Worm (Caenorhabditis elegans): ENCODE results near the gene Y53F4B.36.

DNA sequence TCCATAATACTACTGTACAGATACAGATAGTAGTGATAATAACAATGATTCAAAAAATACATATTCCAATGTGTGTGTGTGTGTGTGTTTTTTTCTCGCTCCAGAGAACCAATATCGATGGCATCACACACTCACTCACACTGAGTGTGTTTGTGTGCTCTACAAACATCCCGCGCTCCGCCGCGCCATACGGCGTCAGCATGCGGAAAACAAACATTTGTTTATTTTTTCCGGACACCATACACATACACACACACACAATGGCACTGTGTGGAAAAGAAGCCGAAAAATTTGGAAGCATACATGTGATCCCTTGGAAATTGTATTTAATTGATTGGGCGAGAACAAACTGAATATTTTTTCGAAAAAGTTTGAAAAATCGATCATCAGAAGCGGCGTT is 43.3 kb downstream of the Y53F4B.36 start:
- no peak for TF ChIP-seq tra-4 (tag; optimal IDR thresholded peaks at IDR 0.05)
- no peak for TF ChIP-seq ets-7 (tag; optimal IDR thresholded peaks at IDR 0.05)
- TF ChIP-seq flt-1 (GFP tag; IDR thresholded peaks at IDR 0.05): no peak
- no peak for TF ChIP-seq sea-1 (GFP tag; conservative IDR thresholded peaks at IDR 0.05)
- no peak for TF ChIP-seq tbx-37 (GFP tag; conservative IDR thresholded peaks at IDR 0.05)
